Worm (Caenorhabditis elegans) whole organism, early embryonic: ENCODE measurements around the gene prx-19.

Source experiments
- B0310.2 ChIP-seq: sonication (generic microtip); optimal IDR thresholded peaks from 2 replicates; lab custom pipeline; 2016; ENCODE audit warnings: mild to moderate bottlenecking, missing genetic modification characterization, missing compliant biosample characterization
- F13C5.2 ChIP-seq: sonication (generic microtip); optimal IDR thresholded peaks from 2 replicates; lab custom pipeline; 2017; ENCODE audit warnings: mild to moderate bottlenecking, missing genetic modification characterization, inconsistent platforms, missing compliant biosample characterization
- ama-1 ChIP-seq: fragments of 150-350 bp; optimal IDR thresholded peaks from 2 replicates; lab custom pipeline; 2014
- ceh-36 ChIP-seq: sonication (generic microtip); optimal IDR thresholded peaks from 2 replicates; lab custom pipeline; 2016; ENCODE audit warnings: missing genetic modification characterization, inconsistent platforms, missing compliant biosample characterization
- ets-7 ChIP-seq: sonication (generic microtip); optimal IDR thresholded peaks from 2 replicates; lab custom pipeline; 2016; ENCODE audit warnings: missing genotype, missing genetic modification characterization, missing compliant biosample characterization
- hmg-4 ChIP-seq: fragments of 200-800 bp; sonication (Bioruptor generic); optimal IDR thresholded peaks from 2 replicates; lab custom pipeline; 2018; ENCODE audit warnings: mild to moderate bottlenecking, missing genetic modification characterization, missing compliant biosample characterization
- scrt-1 ChIP-seq: fragments of 200-800 bp; sonication (Bioruptor generic); IDR thresholded peaks from 2 replicates; pipeline ENCODE4 v1.3.6; 2022; ENCODE audit warnings: missing genetic modification characterization, missing compliant biosample characterization
- tra-4 ChIP-seq: sonication (generic microtip); optimal IDR thresholded peaks from 2 replicates; lab custom pipeline; 2017; ENCODE audit warnings: missing genetic modification characterization, missing compliant biosample characterization

ce11 chrIII:8788690-8789089, 20.4 kb downstream of the prx-19 start:
- TF ChIP-seq ama-1 (lab: Kevin White, UChicago): no peak
- no peak for TF ChIP-seq tra-4
- no peak for TF ChIP-seq B0310.2 (tag; lab: Kevin White, UChicago)
- TF ChIP-seq scrt-1 (GFP tag; lab: Robert Waterston, UW): no peak
- TF ChIP-seq F13C5.2 (tag; lab: Kevin White, UChicago): no peak
- TF ChIP-seq ceh-36 (tag; lab: Kevin White, UChicago): no peak
- TF ChIP-seq ets-7 (tag; lab: Kevin White, UChicago): no peak
- no peak for TF ChIP-seq hmg-4
